Worm (Caenorhabditis elegans): ENCODE data around the gene T05A8.7.

DNA sequence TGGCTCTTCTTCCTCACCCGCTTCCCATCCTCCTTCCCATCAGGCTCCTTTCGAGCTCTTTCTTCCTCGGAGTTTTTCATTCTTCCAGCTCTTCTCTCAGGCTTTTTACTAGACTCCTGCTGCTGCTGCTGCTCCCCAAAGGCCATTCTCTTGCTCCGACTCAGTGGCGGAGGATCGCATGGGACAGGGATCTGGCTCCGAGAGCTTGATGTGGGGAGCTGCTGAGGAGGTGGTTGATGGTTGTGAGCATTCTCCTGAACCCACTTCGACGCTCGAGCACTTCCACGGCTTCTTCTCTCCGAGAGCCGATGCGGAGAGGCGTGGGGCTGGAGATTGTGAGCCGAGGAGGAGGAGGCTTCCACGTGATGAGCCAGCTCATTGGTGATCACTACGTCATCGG lies 43.6 kb upstream of the T05A8.7 start:
- no peak for TF ChIP-seq sox-4 (tag; optimal IDR thresholded peaks at IDR 0.05)
- no peak for TF ChIP-seq skn-1 (tag; optimal IDR thresholded peaks at IDR 0.05)
- TF ChIP-seq nhr-11 (tag; optimal IDR thresholded peaks at IDR 0.05): no peak
- no peak for TF ChIP-seq zip-4 (GFP tag; optimal IDR thresholded peaks at IDR 0.05)
- no peak for TF ChIP-seq aha-1 (tag; optimal IDR thresholded peaks at IDR 0.05)
- TF ChIP-seq lin-39 (tag; optimal IDR thresholded peaks at IDR 0.05): no peak
- TF ChIP-seq tbx-2 (tag; optimal IDR thresholded peaks at IDR 0.05): no peak

All from whole organism, L1 larva.